Fruit fly (Drosophila melanogaster) whole organism, embryonic: Measurements from ENCODE around the gene Phb1.

ENCODE experiments used
- B-H2 ChIP-seq: fragments of 200-800 bp; sonication (Bioruptor generic); optimal IDR thresholded peaks from 2 replicates; lab custom pipeline; 2018; ENCODE audit warnings: missing biosample characterization, mild to moderate bottlenecking, missing genetic modification characterization
- Blimp-1 ChIP-seq: fragments of 200-800 bp; sonication (Bioruptor generic); optimal IDR thresholded peaks from 3 replicates; lab custom pipeline; 2018; ENCODE audit warnings: missing biosample characterization, missing genetic modification characterization, mild to moderate bottlenecking, moderate library complexity, missing genetic modification reagents
- CG11085 ChIP-seq: fragments of 200-800 bp; sonication (Bioruptor generic); IDR thresholded peaks from 2 replicates; pipeline ENCODE4 v1.3.6; 2022; ENCODE audit warnings: missing biosample characterization, missing genetic modification characterization
- CG11723 ChIP-seq: fragments of 200-800 bp; sonication (Bioruptor generic); optimal IDR thresholded peaks from 2 replicates; lab custom pipeline; 2017; ENCODE audit warnings: missing biosample characterization, mild to moderate bottlenecking, missing genetic modification characterization
- CG12236 ChIP-seq: fragments of 200-800 bp; sonication (Bioruptor generic); optimal IDR thresholded peaks from 2 replicates; lab custom pipeline; 2016; ENCODE audit warnings: missing biosample characterization, missing genetic modification characterization
- CG12391 ChIP-seq: fragments of 200-800 bp; sonication (Bioruptor generic); optimal IDR thresholded peaks from 3 replicates; lab custom pipeline; 2018; ENCODE audit warnings: missing biosample characterization, mild to moderate bottlenecking, missing genetic modification characterization, moderate library complexity
- CG15601 ChIP-seq: fragments of 200-800 bp; sonication (Bioruptor generic); optimal IDR thresholded peaks from 3 replicates; lab custom pipeline; 2019; ENCODE audit warnings: missing biosample characterization, mild to moderate bottlenecking, missing genetic modification characterization, moderate library complexity
- CG1647 ChIP-seq: fragments of 200-800 bp; sonication (Bioruptor generic); optimal IDR thresholded peaks from 3 replicates; lab custom pipeline; 2016; ENCODE audit warnings: missing biosample characterization, missing genetic modification characterization
- CG18011 ChIP-seq: fragments of 200-800 bp; sonication (Bioruptor generic); optimal IDR thresholded peaks from 2 replicates; lab custom pipeline; 2017; ENCODE audit warnings: missing biosample characterization, missing genetic modification characterization, mild to moderate bottlenecking, moderate library complexity, missing genotype
- CG2120 ChIP-seq: fragments of 200-800 bp; sonication (Bioruptor generic); optimal IDR thresholded peaks from 3 replicates; lab custom pipeline; 2016; ENCODE audit warnings: missing biosample characterization, missing genetic modification characterization
- CG2199 ChIP-seq: fragments of 200-800 bp; sonication (Bioruptor generic); IDR thresholded peaks from 3 replicates; pipeline ENCODE4 v1.3.6; 2022; ENCODE audit warnings: missing biosample characterization, missing genetic modification characterization
- CG2712 ChIP-seq: fragments of 200-800 bp; optimal IDR thresholded peaks from 3 replicates; lab custom pipeline; 2019; ENCODE audit warnings: missing biosample characterization, mild to moderate bottlenecking, missing genetic modification characterization, moderate library complexity
- CG30431 ChIP-seq: fragments of 200-800 bp; sonication (Bioruptor generic); optimal IDR thresholded peaks from 2 replicates; lab custom pipeline; 2017; ENCODE audit warnings: missing biosample characterization, missing genetic modification characterization
- CG34422 ChIP-seq: fragments of 200-800 bp; sonication (Bioruptor generic); IDR thresholded peaks from 3 replicates; pipeline ENCODE4 v1.3.6; 2022; ENCODE audit warnings: missing biosample characterization, missing genetic modification characterization
- CG3847 ChIP-seq: fragments of 200-800 bp; sonication (Bioruptor generic); IDR thresholded peaks from 2 replicates; pipeline ENCODE4 v1.3.6; 2022; ENCODE audit warnings: missing biosample characterization, missing genetic modification characterization
- CG4328 ChIP-seq: fragments of 200-800 bp; sonication (Bioruptor generic); optimal IDR thresholded peaks from 3 replicates; lab custom pipeline; 2017; ENCODE audit warnings: missing biosample characterization, missing genetic modification reagents, missing genetic modification characterization
- CG5180 ChIP-seq: fragments of 200-800 bp; sonication (Bioruptor generic); optimal IDR thresholded peaks from 3 replicates; lab custom pipeline; 2017; ENCODE audit warnings: missing biosample characterization, missing genetic modification characterization, mild to moderate bottlenecking, moderate library complexity, missing genetic modification reagents
- CG6683 ChIP-seq: fragments of 200-800 bp; sonication (Bioruptor generic); optimal IDR thresholded peaks from 2 replicates; lab custom pipeline; 2017; ENCODE audit warnings: missing biosample characterization, mild to moderate bottlenecking, missing genetic modification characterization, missing genetic modification reagents
- CG7372 ChIP-seq: fragments of 200-800 bp; sonication (Bioruptor generic); IDR thresholded peaks from 2 replicates; pipeline ENCODE4 v1.3.6; 2022; ENCODE audit warnings: missing biosample characterization, missing genetic modification characterization
- CG8388 ChIP-seq: fragments of 200-800 bp; sonication (Bioruptor generic); optimal IDR thresholded peaks from 2 replicates; lab custom pipeline; 2019; ENCODE audit warnings: missing biosample characterization, mild to moderate bottlenecking, missing genetic modification characterization, moderate library complexity
- Dp ChIP-seq: fragments of 200-800 bp; sonication (Bioruptor generic); optimal IDR thresholded peaks from 2 replicates; lab custom pipeline; 2018; ENCODE audit warnings: missing biosample characterization, mild to moderate bottlenecking, missing genetic modification characterization, moderate library complexity
- Dref ChIP-seq: fragments of 200-800 bp; sonication (Bioruptor generic); IDR thresholded peaks from 2 replicates; pipeline ENCODE4 v1.3.6; 2022; ENCODE audit warnings: missing biosample characterization, missing genetic modification characterization
- Hr51 ChIP-seq, 2 experiments: fragments of 200-800 bp; sonication (Bioruptor generic); optimal IDR thresholded peaks; 2 replicates in 1 of 2; 3 replicates in 1 of 2; lab custom pipeline; 2016 to 2018; ENCODE audit warnings: missing biosample characterization in 2 of 2, missing genetic modification characterization in 2 of 2, mild to moderate bottlenecking in 1 of 2, moderate library complexity in 1 of 2
- Nf-YA ChIP-seq: fragments of 200-800 bp; sonication (Bioruptor generic); IDR thresholded peaks from 2 replicates; pipeline ENCODE4 v1.3.6; 2022; ENCODE audit warnings: missing biosample characterization, missing genetic modification characterization
- Oaz ChIP-seq: fragments of 200-800 bp; sonication (Bioruptor generic); IDR thresholded peaks from 2 replicates; pipeline ENCODE4 v1.3.6; 2022; ENCODE audit warnings: missing biosample characterization, missing genetic modification characterization
- Opbp ChIP-seq: fragments of 200-800 bp; sonication (Bioruptor generic); IDR thresholded peaks from 3 replicates; pipeline ENCODE4 v1.3.6; 2022; ENCODE audit warnings: missing biosample characterization, missing genetic modification characterization; ENCODE audit not compliant: partially characterized antibody
- Optix ChIP-seq: fragments of 200-800 bp; sonication (Bioruptor generic); IDR thresholded peaks from 3 replicates; pipeline ENCODE4 v1.3.6; 2022; ENCODE audit warnings: missing biosample characterization, missing genetic modification characterization
- Side ChIP-seq: fragments of 200-800 bp; sonication (Bioruptor generic); optimal IDR thresholded peaks from 2 replicates; lab custom pipeline; 2016; ENCODE audit warnings: missing biosample characterization, missing genetic modification characterization
- ab ChIP-seq: fragments of 200-800 bp; sonication (Bioruptor generic); optimal IDR thresholded peaks from 2 replicates; lab custom pipeline; 2016; ENCODE audit warnings: missing biosample characterization, missing genetic modification characterization
- bab2 ChIP-seq: fragments of 200-800 bp; sonication (Bioruptor generic); optimal IDR thresholded peaks from 2 replicates; lab custom pipeline; 2016; ENCODE audit warnings: missing biosample characterization, missing genetic modification characterization
- btn ChIP-seq: fragments of 200-800 bp; sonication (Bioruptor generic); optimal IDR thresholded peaks from 2 replicates; lab custom pipeline; 2016; ENCODE audit warnings: missing biosample characterization, missing genetic modification characterization
- caup ChIP-seq: fragments of 200-800 bp; sonication (Bioruptor generic); optimal IDR thresholded peaks from 3 replicates; lab custom pipeline; 2017; ENCODE audit warnings: missing biosample characterization, mild to moderate bottlenecking, missing genetic modification characterization, moderate library complexity; ENCODE audit not compliant: severe bottlenecking
- corto ChIP-seq: fragments of 200-800 bp; sonication (Bioruptor generic); optimal IDR thresholded peaks from 2 replicates; lab custom pipeline; 2016; ENCODE audit warnings: missing biosample characterization, mild to moderate bottlenecking, missing genetic modification characterization, moderate library complexity
- croc ChIP-seq: fragments of 200-800 bp; sonication (Bioruptor generic); conservative IDR thresholded peaks from 3 replicates; pipeline ENCODE4 v1.3.6; 2022; ENCODE audit warnings: missing biosample characterization, missing genetic modification characterization
- esg ChIP-seq: fragments of 200-800 bp; sonication (Bioruptor generic); conservative IDR thresholded peaks from 2 replicates; pipeline ENCODE4 v1.3.6; 2022; ENCODE audit warnings: missing biosample characterization, missing genetic modification characterization
- eyg ChIP-seq: fragments of 200-800 bp; sonication (Bioruptor generic); optimal IDR thresholded peaks from 3 replicates; lab custom pipeline; 2016; ENCODE audit warnings: missing biosample characterization, missing genetic modification characterization
- fd96Cb ChIP-seq: fragments of 200-800 bp; sonication (Bioruptor generic); optimal IDR thresholded peaks from 2 replicates; lab custom pipeline; 2018; ENCODE audit warnings: missing biosample characterization, mild to moderate bottlenecking, missing genetic modification characterization, moderate library complexity
- ftz-f1 ChIP-seq: fragments of 200-800 bp; sonication (Bioruptor generic); optimal IDR thresholded peaks from 2 replicates; lab custom pipeline; 2016; ENCODE audit warnings: missing biosample characterization, missing genetic modification characterization
- gfzf ChIP-seq: fragments of 200-800 bp; sonication (Bioruptor generic); optimal IDR thresholded peaks from 2 replicates; lab custom pipeline; 2016; ENCODE audit warnings: missing biosample characterization, mild to moderate bottlenecking, missing genetic modification characterization, moderate library complexity
- hb ChIP-seq: fragments of 200-800 bp; sonication (Bioruptor generic); IDR thresholded peaks from 3 replicates; pipeline ENCODE4 v1.3.6; 2022; ENCODE audit warnings: missing biosample characterization, missing genetic modification characterization; ENCODE audit not compliant: partially characterized antibody
- her ChIP-seq: fragments of 200-800 bp; sonication (Bioruptor generic); optimal IDR thresholded peaks from 2 replicates; lab custom pipeline; 2016; ENCODE audit warnings: missing biosample characterization, missing genetic modification characterization
- hth ChIP-seq: fragments of >200 bp; optimal IDR thresholded peaks from 2 replicates; lab custom pipeline; 2017; ENCODE audit warnings: inconsistent platforms
- jigr1 ChIP-seq: fragments of 200-800 bp; sonication (Bioruptor generic); IDR thresholded peaks from 3 replicates; pipeline ENCODE4 v1.3.6; 2022; ENCODE audit warnings: missing biosample characterization, missing genetic modification characterization
- jumu ChIP-seq: fragments of 200-800 bp; sonication (Bioruptor generic); optimal IDR thresholded peaks from 3 replicates; lab custom pipeline; 2016; ENCODE audit warnings: missing biosample characterization, missing genetic modification characterization
- onecut ChIP-seq: fragments of 200-800 bp; sonication (Bioruptor generic); IDR thresholded peaks from 2 replicates; pipeline ENCODE4 v1.3.6; 2022; ENCODE audit warnings: missing biosample characterization, missing genetic modification characterization
- ranshi ChIP-seq: fragments of 200-800 bp; sonication (Bioruptor generic); IDR thresholded peaks from 2 replicates; pipeline ENCODE4 v1.3.6; 2022; ENCODE audit warnings: missing biosample characterization, missing genetic modification characterization
- ro ChIP-seq: fragments of 200-800 bp; sonication (Bioruptor generic); IDR thresholded peaks from 2 replicates; pipeline ENCODE4 v1.3.6; 2022; ENCODE audit warnings: missing biosample characterization, missing genetic modification characterization
- sd ChIP-seq: fragments of 200-800 bp; sonication (Bioruptor generic); optimal IDR thresholded peaks from 3 replicates; lab custom pipeline; 2018; ENCODE audit warnings: missing biosample characterization, mild to moderate bottlenecking, missing genetic modification characterization, moderate library complexity
- sisA ChIP-seq: fragments of 200-800 bp; sonication (Bioruptor generic); IDR thresholded peaks from 2 replicates; pipeline ENCODE4 v1.3.6; 2022; ENCODE audit warnings: missing biosample characterization, missing genetic modification characterization
- tup ChIP-seq: fragments of 200-800 bp; sonication (Bioruptor generic); optimal IDR thresholded peaks from 2 replicates; lab custom pipeline; 2016; ENCODE audit warnings: missing biosample characterization, mild to moderate bottlenecking, missing genetic modification characterization, moderate library complexity
- zen2 ChIP-seq: fragments of 200-800 bp; sonication (Bioruptor generic); IDR thresholded peaks from 3 replicates; pipeline ENCODE4 v1.3.6; 2022; ENCODE audit warnings: missing biosample characterization, missing genetic modification characterization; ENCODE audit not compliant: partially characterized antibody
- zf30C ChIP-seq: fragments of 200-800 bp; sonication (Bioruptor generic); optimal IDR thresholded peaks from 3 replicates; lab custom pipeline; 2018; ENCODE audit warnings: missing biosample characterization, mild to moderate bottlenecking, missing genetic modification characterization

Phb1 gene

DNA sequence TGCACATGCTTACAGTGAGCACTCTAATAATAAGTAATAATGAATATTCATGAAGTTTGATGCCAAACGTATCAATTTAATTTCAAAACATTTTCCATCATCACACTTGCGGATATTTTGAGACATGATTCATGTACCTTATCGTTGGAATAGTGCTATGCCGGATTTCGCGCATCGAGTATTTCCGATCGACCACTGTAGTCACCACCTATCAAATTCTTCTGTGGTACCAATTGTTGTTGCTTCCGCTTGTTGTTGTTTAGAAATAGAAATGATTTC is 17.3 kb upstream of the Phb1 start (continued):
- TF ChIP-seq CG7372 (no peak), CG12391 (peak; percentile 10), sd (tag; lab: Kevin White, UChicago) (no peak), Oaz (GFP tag; lab: Robert Waterston, UW) (no peak), btn (GFP tag; lab: Kevin White, UChicago) (no peak), Dref (GFP tag; lab: Robert Waterston, UW) (no peak), ro (GFP tag; lab: Robert Waterston, UW) (no peak), B-H2 (GFP tag; lab: Kevin White, UChicago) (no peak), zen2 (no peak), CG11723 (GFP tag; lab: Kevin White, UChicago) (no peak), caup (GFP tag; lab: Kevin White, UChicago) (peak; percentile 56), CG11085 (GFP tag; lab: Robert Waterston, UW) (no peak), Nf-YA (no peak), fd96Cb (tag; lab: Kevin White, UChicago) (no peak), corto (GFP tag; lab: Kevin White, UChicago) (no peak), onecut (GFP tag; lab: Robert Waterston, UW) (no peak), croc (GFP tag; lab: Robert Waterston, UW) (no peak), hth (no peak), sisA (GFP tag; lab: Robert Waterston, UW) (no peak), jumu (no peak), CG18011 (no peak), CG8388 (GFP tag; lab: Kevin White, UChicago) (no peak), CG5180 (GFP tag; lab: Kevin White, UChicago) (no peak), ranshi (GFP tag; lab: Robert Waterston, UW) (peak; percentile 64), CG1647 (GFP tag; lab: Kevin White, UChicago) (peak; percentile 7), Hr51 (GFP tag; optimal IDR thresholded peaks at IDR 0.05; lab: Kevin White, UChicago) (peak in 1 of 2 experiments; percentile 14), CG15601 (no peak), her (GFP tag; lab: Kevin White, UChicago) (no peak), CG12236 (no peak), gfzf (GFP tag; lab: Kevin White, UChicago) (no peak), CG2120 (GFP tag; lab: Kevin White, UChicago) (peak; percentile 84), CG2712 (tag; lab: Kevin White, UChicago) (peak; percentile 27), CG3847 (GFP tag; lab: Robert Waterston, UW) (peak; percentile 26; the same call in 1 of the 2 replicates), Blimp-1 (GFP tag; lab: Kevin White, UChicago) (no peak), esg (GFP tag; lab: Robert Waterston, UW) (peak; percentile 27; the same call in 1 of the 2 replicates), Side (GFP tag; lab: Kevin White, UChicago) (no peak), CG4328 (GFP tag; lab: Kevin White, UChicago) (no peak), CG30431 (no peak), Optix (no peak), CG6683 (GFP tag; lab: Kevin White, UChicago) (peak; percentile 12), jigr1 (GFP tag; lab: Robert Waterston, UW) (no peak), bab2 (GFP tag; lab: Kevin White, UChicago) (no peak), Opbp (GFP tag; lab: Robert Waterston, UW) (no peak), zf30C (no peak), ftz-f1 (GFP tag; lab: Kevin White, UChicago) (no peak), Dp (no peak), ab (GFP tag; lab: Kevin White, UChicago) (no peak), tup (GFP tag; lab: Kevin White, UChicago) (no peak), CG2199 (no peak), hb (no peak), CG34422 (GFP tag; lab: Robert Waterston, UW) (no peak), eyg (GFP tag; lab: Kevin White, UChicago) (no peak)
